Worm (Caenorhabditis elegans) whole organism, L2 larva: ENCODE results near the gene T01E8.1.

Experiments
- C34F6.9 ChIP-seq: fragments of 150-350 bp; optimal IDR thresholded peaks from 2 replicates; lab custom pipeline; 2014; ENCODE audit warnings: missing biosample characterization, missing genetic modification characterization
- F13H6.1 ChIP-seq: sonication (generic microtip); optimal IDR thresholded peaks from 2 replicates; lab custom pipeline; 2016; ENCODE audit warnings: missing genetic modification characterization, missing compliant biosample characterization
- R02D3.7 ChIP-seq: fragments of 150-350 bp; optimal IDR thresholded peaks from 2 replicates; lab custom pipeline; 2014; ENCODE audit warnings: missing biosample characterization, missing genetic modification characterization
- Y55F3AM.14 ChIP-seq: fragments of 200-800 bp; sonication (Bioruptor generic); optimal IDR thresholded peaks from 2 replicates; lab custom pipeline; 2018; ENCODE audit warnings: mild to moderate bottlenecking, missing genetic modification characterization, missing compliant biosample characterization
- ZK546.5 ChIP-seq: sonication (generic microtip); optimal IDR thresholded peaks from 2 replicates; lab custom pipeline; 2017; ENCODE audit warnings: missing biosample characterization, missing genetic modification characterization
- alr-1 ChIP-seq: fragments of 150-350 bp; optimal IDR thresholded peaks from 2 replicates; lab custom pipeline; 2014; ENCODE audit warnings: missing biosample characterization, missing genetic modification characterization
- aly-2 ChIP-seq: fragments of 150-350 bp; optimal IDR thresholded peaks from 2 replicates; lab custom pipeline; 2014; ENCODE audit warnings: missing biosample characterization, missing genetic modification characterization
- blmp-1 ChIP-seq: sonication (generic microtip); optimal IDR thresholded peaks from 2 replicates; lab custom pipeline; 2017; ENCODE audit warnings: missing genetic modification characterization, mild to moderate bottlenecking, missing compliant biosample characterization, antibody characterized with exemption, moderate library complexity; ENCODE audit not compliant: insufficient read depth
- ceh-82 ChIP-seq: fragments of 150-350 bp; optimal IDR thresholded peaks from 2 replicates; lab custom pipeline; 2014; ENCODE audit warnings: missing biosample characterization, missing genetic modification characterization
- crh-2 ChIP-seq: sonication (generic microtip); optimal IDR thresholded peaks from 2 replicates; lab custom pipeline; 2017; ENCODE audit warnings: missing biosample characterization, missing genetic modification characterization
- egl-27 ChIP-seq: sonication (generic microtip); optimal IDR thresholded peaks from 3 replicates; lab custom pipeline; 2017; ENCODE audit warnings: missing biosample characterization, missing genetic modification reagents, missing genetic modification characterization
- elt-1 ChIP-seq: fragments of 150-350 bp; optimal IDR thresholded peaks from 2 replicates; lab custom pipeline; 2014; ENCODE audit warnings: missing biosample characterization, missing genetic modification characterization
- elt-3 ChIP-seq: sonication (generic microtip); optimal IDR thresholded peaks from 2 replicates; lab custom pipeline; 2017; ENCODE audit warnings: missing biosample characterization, missing genetic modification characterization
- gmeb-1 ChIP-seq: fragments of 150-350 bp; optimal IDR thresholded peaks from 2 replicates; lab custom pipeline; 2014; ENCODE audit warnings: missing biosample characterization, missing genetic modification characterization
- lin-11 ChIP-seq: fragments of 150-350 bp; sonication (generic microtip); optimal IDR thresholded peaks from 2 replicates; lab custom pipeline; 2014; ENCODE audit warnings: missing biosample characterization, missing genetic modification characterization, inconsistent platforms, mixed read lengths
- lin-39 ChIP-seq: fragments of 150-350 bp; optimal IDR thresholded peaks from 2 replicates; lab custom pipeline; 2014; ENCODE audit warnings: missing biosample characterization, missing genetic modification reagents, missing genetic modification characterization
- lsy-2 ChIP-seq, 2 experiments: fragments of 150-350 bp in 1 of 2; sonication (generic microtip) in 1 of 2; optimal IDR thresholded peaks; 2 replicates each; lab custom pipeline; 2014 to 2017; ENCODE audit warnings: missing biosample characterization in 2 of 2, missing genetic modification characterization in 2 of 2
- mab-5 ChIP-seq: fragments of 150-350 bp; optimal IDR thresholded peaks from 2 replicates; lab custom pipeline; 2014; ENCODE audit warnings: missing biosample characterization, missing genetic modification characterization
- mbf-1 ChIP-seq: sonication (generic microtip); optimal IDR thresholded peaks from 2 replicates; lab custom pipeline; 2017; ENCODE audit warnings: missing biosample characterization, missing genetic modification characterization
- mdl-1 ChIP-seq, 2 experiments: fragments of 150-350 bp in 1 of 2; sonication (generic microtip) in 1 of 2; optimal IDR thresholded peaks; 2 replicates each; lab custom pipeline; 2017; ENCODE audit warnings: missing biosample characterization in 2 of 2, missing genetic modification characterization in 2 of 2
- nhr-10 ChIP-seq: sonication (generic microtip); optimal IDR thresholded peaks from 2 replicates; lab custom pipeline; 2017; ENCODE audit warnings: missing biosample characterization, missing genetic modification characterization
- nhr-11 ChIP-seq: fragments of 150-350 bp; optimal IDR thresholded peaks from 2 replicates; lab custom pipeline; 2014; ENCODE audit warnings: missing biosample characterization, missing genetic modification characterization
- nhr-12 ChIP-seq: fragments of 150-350 bp; optimal IDR thresholded peaks from 2 replicates; lab custom pipeline; 2014; ENCODE audit warnings: missing biosample characterization, missing genetic modification characterization
- nhr-129 ChIP-seq: fragments of 150-350 bp; optimal IDR thresholded peaks from 2 replicates; lab custom pipeline; 2014; ENCODE audit warnings: missing biosample characterization, missing genetic modification characterization
- nhr-21 ChIP-seq: fragments of 150-350 bp; optimal IDR thresholded peaks from 2 replicates; lab custom pipeline; 2014; ENCODE audit warnings: missing biosample characterization, missing genetic modification characterization
- nhr-23 ChIP-seq: fragments of 150-350 bp; optimal IDR thresholded peaks from 2 replicates; lab custom pipeline; 2014; ENCODE audit warnings: missing biosample characterization, missing genetic modification reagents, missing genetic modification characterization
- nhr-237 ChIP-seq: fragments of 150-350 bp; optimal IDR thresholded peaks from 2 replicates; lab custom pipeline; 2014; ENCODE audit warnings: missing biosample characterization, missing genetic modification characterization
- nhr-25 ChIP-seq: fragments of 150-350 bp; sonication (generic microtip); optimal IDR thresholded peaks from 3 replicates; lab custom pipeline; 2014; ENCODE audit warnings: missing biosample characterization, missing genetic modification characterization
- nhr-6 ChIP-seq: fragments of 150-350 bp; optimal IDR thresholded peaks from 2 replicates; lab custom pipeline; 2014; ENCODE audit warnings: missing biosample characterization, missing genetic modification characterization
- nhr-77 ChIP-seq: fragments of 150-350 bp; optimal IDR thresholded peaks from 2 replicates; lab custom pipeline; 2014; ENCODE audit warnings: missing biosample characterization, missing genetic modification characterization
- peb-1 ChIP-seq: fragments of 150-350 bp; optimal IDR thresholded peaks from 2 replicates; lab custom pipeline; 2014; ENCODE audit warnings: missing biosample characterization, missing genetic modification characterization
- sem-4 ChIP-seq: fragments of 150-350 bp; optimal IDR thresholded peaks from 2 replicates; lab custom pipeline; 2014; ENCODE audit warnings: missing biosample characterization, missing genetic modification reagents, missing genetic modification characterization
- skn-1 ChIP-seq: sonication (generic microtip); optimal IDR thresholded peaks from 2 replicates; lab custom pipeline; 2017; ENCODE audit warnings: missing biosample characterization, missing genetic modification characterization
- sma-9 ChIP-seq, 2 experiments: fragments of 150-350 bp in 1 of 2; sonication (generic microtip) in 1 of 2; optimal IDR thresholded peaks; 2 replicates each; lab custom pipeline; 2014 to 2016; ENCODE audit warnings: missing genetic modification characterization in 2 of 2, mild to moderate bottlenecking in 1 of 2, missing biosample characterization in 1 of 2, missing compliant biosample characterization in 1 of 2, missing genetic modification reagents in 1 of 2, moderate library complexity in 1 of 2
- snpc-4 ChIP-seq: fragments of 150-350 bp; optimal IDR thresholded peaks from 2 replicates; lab custom pipeline; 2014; ENCODE audit warnings: missing biosample characterization, missing genetic modification characterization
- unc-55 ChIP-seq: fragments of 150-350 bp; sonication (generic microtip); optimal IDR thresholded peaks from 3 replicates; lab custom pipeline; 2014; ENCODE audit warnings: missing biosample characterization, missing genetic modification reagents, missing genetic modification characterization
- unc-62 ChIP-seq: fragments of 150-350 bp; optimal IDR thresholded peaks from 2 replicates; lab custom pipeline; 2014; ENCODE audit warnings: missing biosample characterization, missing genetic modification reagents, missing genetic modification characterization
- zag-1 ChIP-seq: fragments of 150-350 bp; optimal IDR thresholded peaks from 2 replicates; lab custom pipeline; 2014; ENCODE audit warnings: missing biosample characterization, missing genetic modification characterization
- ztf-11 ChIP-seq: sonication (generic microtip); optimal IDR thresholded peaks from 2 replicates; lab custom pipeline; 2017; ENCODE audit warnings: missing biosample characterization, missing genetic modification characterization

T01E8.1 gene

DNA sequence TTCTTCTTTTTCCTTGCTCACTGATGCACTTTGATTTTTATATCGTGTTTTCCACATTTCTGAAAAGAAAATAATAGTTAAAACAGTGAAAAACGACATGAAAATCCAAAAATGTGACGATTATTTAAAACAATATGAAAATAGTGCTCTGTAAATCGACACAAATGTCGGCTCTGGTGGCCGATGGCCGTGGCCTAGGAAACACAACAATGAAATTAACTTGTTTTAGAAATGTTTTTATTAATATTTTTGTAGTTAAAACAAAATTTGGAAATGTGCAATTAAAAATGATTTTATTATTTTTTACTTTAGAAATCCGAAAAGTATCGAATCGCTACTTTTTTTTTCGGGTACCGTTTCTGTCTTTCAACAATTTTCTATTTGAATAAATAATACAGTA lies 5.8 kb upstream of the T01E8.1 start, which contains the start of gene arv-1 (continued):
- TF ChIP-seq Y55F3AM.14 (GFP tag; lab: Kevin White, UChicago) (no peak), zag-1 (tag; lab: Kevin White, UChicago) (no peak), mdl-1 (tag; optimal IDR thresholded peaks at IDR 0.05; lab: Kevin White, UChicago) (no peak), lin-39 (no peak), ceh-82 (tag; lab: Kevin White, UChicago) (no peak), egl-27 (tag; lab: Kevin White, UChicago) (no peak), lsy-2 (tag; optimal IDR thresholded peaks at IDR 0.05; lab: Kevin White, UChicago) (peak; percentile 33 to 88)

- TF ChIP-seq alr-1 (no peak), nhr-237 (no peak), unc-62 (no peak), nhr-25 (tag; lab: Kevin White, UChicago) (no peak), blmp-1 (no peak), nhr-12 (tag; lab: Kevin White, UChicago) (no peak), sem-4 (tag; lab: Kevin White, UChicago) (no peak), mdl-1 (tag; optimal IDR thresholded peaks at IDR 0.05; lab: Kevin White, UChicago) (no peak), lin-39 (no peak), crh-2 (no peak), ZK546.5 (no peak), unc-55 (GFP tag; lab: Kevin White, UChicago) (peak; percentile 68), nhr-21 (tag; lab: Kevin White, UChicago) (no peak), peb-1 (tag; lab: Kevin White, UChicago) (no peak), C34F6.9 (peak; percentile 36), nhr-6 (tag; lab: Kevin White, UChicago) (no peak), sma-9 (GFP tag; optimal IDR thresholded peaks at IDR 0.05; lab: Kevin White, UChicago) (no peak), sma-9 (tag; optimal IDR thresholded peaks at IDR 0.05; lab: Kevin White, UChicago) (no peak), F13H6.1 (tag; lab: Kevin White, UChicago) (peak; percentile 10), gmeb-1 (tag; lab: Kevin White, UChicago) (no peak), lsy-2 (tag; optimal IDR thresholded peaks at IDR 0.05; lab: Kevin White, UChicago) (peak in 1 of 2 experiments; percentile 32), ztf-11 (tag; lab: Kevin White, UChicago) (no peak), nhr-23 (tag; lab: Kevin White, UChicago) (no peak), mab-5 (tag; lab: Kevin White, UChicago) (no peak), egl-27 (tag; lab: Kevin White, UChicago) (no peak), aly-2 (tag; lab: Kevin White, UChicago) (no peak), zag-1 (tag; lab: Kevin White, UChicago) (no peak), ceh-82 (tag; lab: Kevin White, UChicago) (no peak), mbf-1 (tag; lab: Kevin White, UChicago) (no peak), elt-3 (tag; lab: Kevin White, UChicago) (no peak), elt-1 (tag; lab: Kevin White, UChicago) (no peak), skn-1 (tag; lab: Kevin White, UChicago) (no peak), nhr-129 (tag; lab: Kevin White, UChicago) (peak; percentile 18), R02D3.7 (tag; lab: Kevin White, UChicago) (no peak), lin-11 (peak; percentile 15), nhr-11 (no peak), Y55F3AM.14 (GFP tag; lab: Kevin White, UChicago) (no peak), nhr-77 (tag; lab: Kevin White, UChicago) (no peak), snpc-4 (no peak), nhr-10 (tag; lab: Kevin White, UChicago) (no peak)
Measured at ce11 chrII:10202275-10202674, 4.2 kb upstream of the T01E8.1 start.

DNA sequence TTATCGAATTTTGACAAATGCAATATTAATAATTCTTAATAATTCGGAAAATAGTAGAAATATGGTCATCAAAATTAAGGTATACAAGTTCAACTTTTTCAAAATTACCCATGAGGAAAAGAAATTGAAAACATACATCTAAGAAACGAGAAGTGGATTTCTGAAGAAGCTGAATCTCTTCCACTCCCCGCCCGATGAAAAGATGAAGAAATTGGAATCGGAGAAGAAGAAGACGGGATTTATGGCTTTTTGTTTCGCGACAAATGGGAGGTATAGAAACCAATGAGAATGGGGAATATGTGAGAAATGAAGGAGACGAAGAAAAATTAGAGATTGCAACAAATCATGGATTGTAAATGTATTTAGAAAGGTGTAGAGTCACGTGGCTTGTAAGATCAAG lies 3.5 kb upstream of the T01E8.1 start:
- TF ChIP-seq ZK546.5, result no peak
- TF ChIP-seq mab-5 (tag; lab: Kevin White, UChicago), result peak; percentile 5

DNA sequence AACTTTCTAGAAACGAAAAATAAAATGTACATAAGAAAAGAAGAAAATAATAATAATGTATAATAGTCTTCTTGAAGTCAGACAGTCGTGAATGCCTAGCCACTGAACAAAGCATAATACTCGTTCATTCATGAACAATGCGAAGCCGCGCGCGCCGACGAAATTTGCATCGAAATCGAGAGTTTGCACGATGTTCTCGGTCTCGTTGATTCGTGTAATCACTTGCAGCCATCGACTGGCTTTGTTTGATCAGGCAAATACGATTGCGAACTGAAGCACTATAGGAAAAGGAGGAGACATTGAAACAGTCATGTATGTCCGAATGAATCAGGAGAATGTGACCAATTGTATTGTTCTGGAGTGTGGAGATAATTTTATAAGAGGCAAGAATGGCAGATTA lies 2.8 kb upstream of the T01E8.1 start:
- no peak for TF ChIP-seq nhr-6 (tag; lab: Kevin White, UChicago)
- peak; percentile 50 for TF ChIP-seq blmp-1
